Fruit fly (Drosophila melanogaster) whole organism, embryonic: ENCODE results near the gene wrd.

Experiments used
- Bteb2 ChIP-seq: fragments of 200-800 bp; sonication (Bioruptor generic); optimal IDR thresholded peaks from 2 replicates; lab custom pipeline; 2016; ENCODE audit warnings: missing biosample characterization, missing genetic modification characterization
- CG10543 ChIP-seq: fragments of 200-800 bp; sonication (Bioruptor generic); optimal IDR thresholded peaks from 3 replicates; lab custom pipeline; 2017; ENCODE audit warnings: missing biosample characterization, mild to moderate bottlenecking, missing genetic modification characterization, moderate library complexity
- CG10979 ChIP-seq: fragments of 200-800 bp; sonication (Bioruptor generic); optimal IDR thresholded peaks from 2 replicates; lab custom pipeline; 2018; ENCODE audit warnings: missing biosample characterization, mild to moderate bottlenecking, missing genetic modification characterization, moderate library complexity
- CG12391 ChIP-seq: fragments of 200-800 bp; sonication (Bioruptor generic); optimal IDR thresholded peaks from 3 replicates; lab custom pipeline; 2018; ENCODE audit warnings: missing biosample characterization, mild to moderate bottlenecking, missing genetic modification characterization, moderate library complexity
- CG12659 ChIP-seq: fragments of 200-800 bp; sonication (Bioruptor generic); optimal IDR thresholded peaks from 3 replicates; lab custom pipeline; 2017; ENCODE audit warnings: mild to moderate bottlenecking, missing biosample characterization, missing genetic modification reagents, missing genetic modification characterization
- CG12744 ChIP-seq: fragments of 200-800 bp; sonication (Bioruptor generic); optimal IDR thresholded peaks from 2 replicates; lab custom pipeline; 2016; ENCODE audit warnings: missing biosample characterization, missing genetic modification characterization
- CG13287 ChIP-seq: fragments of 200-800 bp; sonication (Bioruptor generic); IDR thresholded peaks from 2 replicates; pipeline ENCODE4 v1.3.6; 2022; ENCODE audit warnings: missing biosample characterization, missing genetic modification characterization; ENCODE audit not compliant: partially characterized antibody
- CG13424 ChIP-seq: fragments of 200-800 bp; sonication (Bioruptor generic); optimal IDR thresholded peaks from 2 replicates; lab custom pipeline; 2019; ENCODE audit warnings: missing biosample characterization, mild to moderate bottlenecking, missing genetic modification characterization, moderate library complexity
- CG15514 ChIP-seq: fragments of 200-800 bp; sonication (Bioruptor generic); optimal IDR thresholded peaks from 3 replicates; lab custom pipeline; 2017; ENCODE audit warnings: missing biosample characterization, missing genetic modification characterization, mild to moderate bottlenecking, moderate library complexity, missing genetic modification reagents
- CG17361 ChIP-seq: fragments of 200-800 bp; sonication (Bioruptor generic); IDR thresholded peaks from 3 replicates; pipeline ENCODE4 v1.3.6; 2022; ENCODE audit warnings: missing biosample characterization, missing genetic modification characterization
- CG31224 ChIP-seq: fragments of 200-800 bp; sonication (Bioruptor generic); IDR thresholded peaks from 2 replicates; pipeline ENCODE4 v1.3.6; 2022; ENCODE audit warnings: missing biosample characterization, missing genetic modification characterization
- CG3995 ChIP-seq: fragments of 200-800 bp; sonication (Bioruptor generic); optimal IDR thresholded peaks from 3 replicates; lab custom pipeline; 2016; ENCODE audit warnings: missing biosample characterization, missing genetic modification characterization
- CG7556 ChIP-seq: fragments of 200-800 bp; sonication (Bioruptor generic); optimal IDR thresholded peaks from 2 replicates; lab custom pipeline; 2017; ENCODE audit warnings: missing biosample characterization, mild to moderate bottlenecking, missing genetic modification characterization
- CG7928 ChIP-seq: fragments of 200-800 bp; sonication (Bioruptor generic); optimal IDR thresholded peaks from 2 replicates; lab custom pipeline; 2017; ENCODE audit warnings: missing biosample characterization, mild to moderate bottlenecking, missing genetic modification characterization
- CG8089 ChIP-seq: fragments of 200-800 bp; sonication (Bioruptor generic); optimal IDR thresholded peaks from 3 replicates; lab custom pipeline; 2016; ENCODE audit warnings: missing biosample characterization, missing genetic modification characterization
- CG8290 ChIP-seq, 3 experiments: fragments of 200-800 bp; sonication (Bioruptor generic); optimal IDR thresholded peaks; 2 replicates each; lab custom pipeline; 2016 to 2019; ENCODE audit warnings: missing biosample characterization in 3 of 3, missing genetic modification characterization in 3 of 3, mild to moderate bottlenecking in 2 of 3, moderate library complexity in 1 of 3
- CG8924 ChIP-seq: fragments of 200-800 bp; optimal IDR thresholded peaks from 3 replicates; lab custom pipeline; 2019; ENCODE audit warnings: missing biosample characterization, mild to moderate bottlenecking, missing genetic modification characterization, moderate library complexity
- CG8944 ChIP-seq: fragments of 200-800 bp; sonication (Bioruptor generic); optimal IDR thresholded peaks from 3 replicates; lab custom pipeline; 2016; ENCODE audit warnings: missing biosample characterization, missing genetic modification characterization
- CG9797 ChIP-seq: fragments of 200-800 bp; sonication (Bioruptor generic); optimal IDR thresholded peaks from 3 replicates; lab custom pipeline; 2018; ENCODE audit warnings: missing biosample characterization, mild to moderate bottlenecking, missing genetic modification characterization
- CG9932 ChIP-seq: fragments of 200-800 bp; sonication (Bioruptor generic); IDR thresholded peaks from 2 replicates; pipeline ENCODE4 v1.3.6; 2022; ENCODE audit warnings: missing biosample characterization, missing genetic modification characterization
- Camta ChIP-seq: fragments of 200-800 bp; sonication (Bioruptor generic); optimal IDR thresholded peaks from 2 replicates; lab custom pipeline; 2016; ENCODE audit warnings: missing biosample characterization, missing genetic modification characterization
- Deaf1 ChIP-seq: fragments of 200-800 bp; optimal IDR thresholded peaks from 3 replicates; lab custom pipeline; 2019; ENCODE audit warnings: missing biosample characterization, mild to moderate bottlenecking, missing genetic modification characterization, moderate library complexity
- Dip3 ChIP-seq: fragments of 200-800 bp; sonication (Bioruptor generic); optimal IDR thresholded peaks from 3 replicates; lab custom pipeline; 2016; ENCODE audit warnings: missing biosample characterization, missing genetic modification characterization
- Doc3 ChIP-seq: fragments of 200-800 bp; sonication (Bioruptor generic); IDR thresholded peaks from 3 replicates; pipeline ENCODE4 v1.3.6; 2022; ENCODE audit warnings: missing biosample characterization, missing genetic modification characterization; ENCODE audit not compliant: partially characterized antibody
- Drgx ChIP-seq: fragments of 200-800 bp; sonication (Bioruptor generic); IDR thresholded peaks from 2 replicates; pipeline ENCODE4 v1.3.6; 2022; ENCODE audit warnings: missing biosample characterization, missing genetic modification characterization
- Fer1 ChIP-seq: fragments of 200-800 bp; sonication (Bioruptor generic); optimal IDR thresholded peaks from 2 replicates; lab custom pipeline; 2017; ENCODE audit warnings: missing biosample characterization, mild to moderate bottlenecking, missing genetic modification characterization
- Meics ChIP-seq: fragments of 200-800 bp; sonication (Bioruptor generic); optimal IDR thresholded peaks from 2 replicates; lab custom pipeline; 2017; ENCODE audit warnings: missing biosample characterization, mild to moderate bottlenecking, missing genetic modification characterization
- PHDP ChIP-seq: fragments of 200-800 bp; sonication (Bioruptor generic); optimal IDR thresholded peaks from 3 replicates; lab custom pipeline; 2018; ENCODE audit warnings: missing biosample characterization, mild to moderate bottlenecking, missing genetic modification characterization, moderate library complexity
- Pdp1 ChIP-seq, 2 experiments: fragments of 200-800 bp; sonication (Bioruptor generic); optimal IDR thresholded peaks; 3 replicates each; lab custom pipeline; 2016; ENCODE audit warnings: missing biosample characterization in 2 of 2, missing genetic modification characterization in 2 of 2, mild to moderate bottlenecking in 1 of 2, moderate library complexity in 1 of 2
- Rfx ChIP-seq: fragments of 200-800 bp; sonication (Bioruptor generic); IDR thresholded peaks from 2 replicates; pipeline ENCODE4 v1.3.6; 2022; ENCODE audit warnings: missing biosample characterization, missing genetic modification characterization
- Trl ChIP-seq, 3 experiments: fragments of >200 bp in 2 of 3; fragments of 200-800 bp in 1 of 3; sonication (Bioruptor generic) in 1 of 3; optimal IDR thresholded peaks; 2 replicates in 1 of 3; 3 replicates in 2 of 3; lab custom pipeline; 2016 to 2017; ENCODE audit warnings: missing biosample characterization in 1 of 3, missing genetic modification characterization in 1 of 3
- YL-1 ChIP-seq: fragments of 200-800 bp; sonication (Bioruptor generic); optimal IDR thresholded peaks from 3 replicates; lab custom pipeline; 2017; ENCODE audit warnings: missing biosample characterization, mild to moderate bottlenecking, missing genetic modification characterization
- bsh ChIP-seq, 2 experiments: fragments of 200-800 bp; sonication (Bioruptor generic); optimal IDR thresholded peaks; 2 replicates each; lab custom pipeline; 2017 to 2018; ENCODE audit warnings: mild to moderate bottlenecking in 2 of 2, missing biosample characterization in 2 of 2, missing genetic modification characterization in 2 of 2, moderate library complexity in 1 of 2
- ci ChIP-seq: fragments of 200-800 bp; sonication (Bioruptor generic); IDR thresholded peaks from 3 replicates; pipeline ENCODE4 v1.3.6; 2022; ENCODE audit warnings: missing biosample characterization, missing genetic modification characterization
- crol ChIP-seq: fragments of 200-800 bp; sonication (Bioruptor generic); IDR thresholded peaks from 2 replicates; pipeline ENCODE4 v1.3.6; 2022; ENCODE audit warnings: missing biosample characterization, missing genetic modification characterization
- dimm ChIP-seq: fragments of 200-800 bp; sonication (Bioruptor generic); IDR thresholded peaks from 2 replicates; pipeline ENCODE4 v1.3.6; 2022; ENCODE audit warnings: missing biosample characterization, missing genetic modification characterization
- en ChIP-seq: fragments of 200-800 bp; sonication (Bioruptor generic); optimal IDR thresholded peaks from 2 replicates; lab custom pipeline; 2016; ENCODE audit warnings: missing biosample characterization, missing genetic modification characterization
- fru ChIP-seq: fragments of >200 bp; optimal IDR thresholded peaks from 2 replicates; lab custom pipeline; 2017
- ftz-f1 ChIP-seq: fragments of 200-800 bp; sonication (Bioruptor generic); optimal IDR thresholded peaks from 2 replicates; lab custom pipeline; 2016; ENCODE audit warnings: missing biosample characterization, missing genetic modification characterization
- gsb-n ChIP-seq: fragments of 200-800 bp; sonication (Bioruptor generic); optimal IDR thresholded peaks from 3 replicates; lab custom pipeline; 2018; ENCODE audit warnings: missing biosample characterization, mild to moderate bottlenecking, missing genetic modification characterization
- h ChIP-seq: fragments of >200 bp; optimal IDR thresholded peaks from 2 replicates; lab custom pipeline; 2017
- hbn ChIP-seq: fragments of 200-800 bp; sonication (Bioruptor generic); IDR thresholded peaks from 2 replicates; pipeline ENCODE4 v1.3.6; 2022; ENCODE audit warnings: missing biosample characterization, missing genetic modification characterization; ENCODE audit not compliant: partially characterized antibody
- ind ChIP-seq: fragments of 200-800 bp; sonication (Bioruptor generic); optimal IDR thresholded peaks from 3 replicates; lab custom pipeline; 2016; ENCODE audit warnings: missing biosample characterization, missing genetic modification characterization
- insv ChIP-seq, 2 experiments: fragments of 200-800 bp; sonication (Bioruptor generic); optimal IDR thresholded peaks; 3 replicates each; lab custom pipeline; 2016 to 2018; ENCODE audit warnings: missing biosample characterization in 2 of 2, missing genetic modification characterization in 2 of 2
- kah ChIP-seq: fragments of 200-800 bp; sonication (Bioruptor generic); optimal IDR thresholded peaks from 2 replicates; lab custom pipeline; 2018; ENCODE audit warnings: missing biosample characterization, mild to moderate bottlenecking, missing genetic modification characterization
- mam ChIP-seq: fragments of 200-800 bp; sonication (Bioruptor generic); optimal IDR thresholded peaks from 3 replicates; lab custom pipeline; 2016; ENCODE audit warnings: missing biosample characterization, missing genetic modification characterization
- mirr ChIP-seq: fragments of 200-800 bp; sonication (Bioruptor generic); optimal IDR thresholded peaks from 3 replicates; lab custom pipeline; 2018; ENCODE audit warnings: missing biosample characterization, mild to moderate bottlenecking, missing genetic modification characterization
- phol ChIP-seq: fragments of 200-800 bp; sonication (Bioruptor generic); optimal IDR thresholded peaks from 3 replicates; lab custom pipeline; 2018; ENCODE audit warnings: missing biosample characterization, mild to moderate bottlenecking, missing genetic modification characterization, moderate library complexity
- slou ChIP-seq: fragments of 200-800 bp; sonication (Bioruptor generic); optimal IDR thresholded peaks from 3 replicates; lab custom pipeline; 2016; ENCODE audit warnings: missing biosample characterization, missing genetic modification characterization
- trem ChIP-seq: fragments of 200-800 bp; optimal IDR thresholded peaks from 3 replicates; lab custom pipeline; 2019; ENCODE audit warnings: missing biosample characterization, mild to moderate bottlenecking, missing genetic modification characterization, moderate library complexity

Gene wrd

DNA sequence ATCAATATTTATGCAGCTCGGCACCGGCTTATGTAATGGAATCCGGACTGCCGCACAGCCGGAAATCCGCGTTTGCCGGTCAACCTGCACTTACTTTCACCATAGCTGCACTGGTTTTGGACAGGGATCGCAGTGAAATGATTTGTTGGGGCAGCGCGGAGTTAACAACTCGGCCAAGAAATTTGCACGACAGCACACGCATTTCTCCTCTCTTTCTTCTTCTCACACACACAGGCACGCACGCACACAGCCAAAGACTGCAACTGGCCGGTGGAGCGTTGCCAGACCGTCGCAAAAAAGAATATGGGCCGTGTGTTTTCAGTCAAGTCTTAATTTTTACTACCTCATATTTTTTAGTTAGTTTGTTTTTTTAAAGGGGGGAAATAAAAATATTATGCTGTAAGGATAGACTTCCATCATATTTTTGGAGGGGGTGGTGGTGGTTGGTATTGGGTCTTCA, 1.3 kb upstream of the wrd start (continued):
- TF ChIP-seq crol = 0 out of 2 replicates have a peak, but pooled peaks have one; percentile 8
- TF ChIP-seq gsb-n (tag; lab: Kevin White, UChicago) = no peak
- TF ChIP-seq kah = no peak
- TF ChIP-seq hbn (GFP tag; lab: Robert Waterston, UW) = peak; percentile 27; the same call in 1 of the 2 replicates
- no peak for TF ChIP-seq Meics (GFP tag; lab: Kevin White, UChicago)
- peak; percentile 29; the same call in 1 of the 3 replicates for TF ChIP-seq ci (GFP tag; lab: Robert Waterston, UW)
- TF ChIP-seq dimm = no peak
- no peak for TF ChIP-seq Deaf1
- TF ChIP-seq CG7556 (GFP tag; lab: Kevin White, UChicago) = no peak
- TF ChIP-seq CG8924 = peak; percentile 7
- no peak for TF ChIP-seq CG12744 (GFP tag; lab: Kevin White, UChicago)
- no peak for TF ChIP-seq CG8944 (GFP tag; lab: Kevin White, UChicago)
- no peak for TF ChIP-seq Dip3 (GFP tag; lab: Kevin White, UChicago)
- TF ChIP-seq ind (GFP tag; lab: Kevin White, UChicago) = no peak
- TF ChIP-seq CG9932 = peak; percentile 27; the same call in 1 of the 2 replicates
- TF ChIP-seq trem (tag; lab: Kevin White, UChicago) = peak; percentile 27
- TF ChIP-seq CG3995 (GFP tag; lab: Kevin White, UChicago) = peak; percentile 5
- TF ChIP-seq CG12659 (GFP tag; lab: Kevin White, UChicago) = peak; percentile 16
- TF ChIP-seq CG15514 = peak; percentile 18
- TF ChIP-seq phol (tag; lab: Kevin White, UChicago) = peak; percentile 20
- no peak for TF ChIP-seq CG13424 (tag; lab: Kevin White, UChicago)
- TF ChIP-seq Bteb2 (GFP tag; lab: Kevin White, UChicago) = no peak
- no peak for TF ChIP-seq Camta (GFP tag; lab: Kevin White, UChicago)
- peak in 1 of 2 experiments; percentile 94 for TF ChIP-seq Pdp1 (GFP tag; optimal IDR thresholded peaks at IDR 0.05; lab: Kevin White, UChicago)
- no peak for TF ChIP-seq CG10979 (tag; lab: Kevin White, UChicago)
- no peak for TF ChIP-seq en (GFP tag; lab: Kevin White, UChicago)
- no peak for TF ChIP-seq CG8089
- no peak for TF ChIP-seq h
- peak; percentile 29 for TF ChIP-seq mam (GFP tag; lab: Kevin White, UChicago)
- TF ChIP-seq YL-1 (GFP tag; lab: Kevin White, UChicago) = peak; percentile 59
- no peak for TF ChIP-seq mirr (GFP tag; lab: Kevin White, UChicago)
- TF ChIP-seq Drgx (GFP tag; lab: Robert Waterston, UW) = no peak
- no peak for TF ChIP-seq PHDP (tag; lab: Kevin White, UChicago)
- TF ChIP-seq CG12391 (tag; lab: Kevin White, UChicago) = no peak
- TF ChIP-seq CG9797 (GFP tag; lab: Kevin White, UChicago) = no peak
- TF ChIP-seq insv (GFP tag; optimal IDR thresholded peaks at IDR 0.05; lab: Kevin White, UChicago) = peak in 1 of 2 experiments; percentile 29
- peak; percentile 18 for TF ChIP-seq CG13287
- no peak for TF ChIP-seq slou (GFP tag; lab: Kevin White, UChicago)
- TF ChIP-seq Trl (optimal IDR thresholded peaks at IDR 0.05; lab: Kevin White, UChicago) = peak in 1 of 2 experiments; percentile 12
- TF ChIP-seq Trl (GFP tag; optimal IDR thresholded peaks at IDR 0.05; lab: Kevin White, UChicago) = no peak
- TF ChIP-seq CG7928 (GFP tag; lab: Kevin White, UChicago) = peak; percentile 34
- peak; percentile 40 for TF ChIP-seq CG10543 (GFP tag; lab: Kevin White, UChicago)
- no peak for TF ChIP-seq fru (lab: Kevin White, UChicago)
- TF ChIP-seq Rfx (GFP tag; lab: Robert Waterston, UW) = peak; percentile 26; the same call in 1 of the 2 replicates
- TF ChIP-seq Doc3 (GFP tag; lab: Robert Waterston, UW) = no peak
- no peak for TF ChIP-seq ftz-f1
- peak; percentile 10 for TF ChIP-seq Fer1 (GFP tag; lab: Kevin White, UChicago)
- TF ChIP-seq CG31224 (GFP tag; lab: Robert Waterston, UW) = no peak
- no peak for TF ChIP-seq CG17361 (GFP tag; lab: Robert Waterston, UW)
- no peak for TF ChIP-seq bsh (GFP tag; optimal IDR thresholded peaks at IDR 0.05; lab: Kevin White, UChicago)
- no peak for TF ChIP-seq CG8290 (GFP tag; optimal IDR thresholded peaks at IDR 0.05; lab: Kevin White, UChicago)
- TF ChIP-seq CG8290 (tag; optimal IDR thresholded peaks at IDR 0.05; lab: Kevin White, UChicago) = no peak
